Worm (Caenorhabditis elegans): ENCODE data around the gene F19G12.8.

F19G12.8 gene

ce11 chrX:1446593-1447141 is 29.5 kb downstream of the F19G12.8 start, which contains the start of gene zfp-3:
TSS of gene zfp-3 (minus strand) at chrX:1446643.
- TF ChIP-seq nhr-179 (tag; optimal IDR thresholded peaks at IDR 0.05) (no peak), dpff-1 (tag; optimal IDR thresholded peaks at IDR 0.05) (no peak), cebp-1 (GFP tag; IDR thresholded peaks at IDR 0.05) (0 out of 2 replicates have a peak, but pooled peaks have one; percentile 45), cebp-1 (tag; optimal IDR thresholded peaks at IDR 0.05) (no peak), ama-1 (optimal IDR thresholded peaks at IDR 0.05) (no peak), ama-1 (GFP tag; optimal IDR thresholded peaks at IDR 0.05) (no peak), Y53G8AR.9 (GFP tag; conservative IDR thresholded peaks at IDR 0.05) (peak; percentile 77; the same call in 1 of the 2 replicates), madf-6 (GFP tag; IDR thresholded peaks at IDR 0.05) (no peak), lin-35 (GFP tag; optimal IDR thresholded peaks at IDR 0.05) (peak in 1 of 3 experiments; percentile 76), hlh-26 (GFP tag; conservative IDR thresholded peaks at IDR 0.05) (no peak), efl-1 (GFP tag; optimal IDR thresholded peaks at IDR 0.05) (no peak), xnd-1 (tag; optimal IDR thresholded peaks at IDR 0.05) (no peak), aptf-2 (GFP tag; conservative IDR thresholded peaks at IDR 0.05) (no peak), let-526 (GFP tag; IDR thresholded peaks at IDR 0.05) (peak; percentile 80; the same call in 1 of the 2 replicates), attf-3 (GFP tag; conservative IDR thresholded peaks at IDR 0.05) (no peak; the same call in 1 of the 2 replicates), lsy-27 (tag; optimal IDR thresholded peaks at IDR 0.05; ENCODE audit: borderline replicate concordance, insufficient read depth) (no peak), F33H1.4 (GFP tag; IDR thresholded peaks at IDR 0.05) (peak; percentile 56), C06A6.2 (GFP tag; conservative IDR thresholded peaks at IDR 0.05) (peak; percentile 91), C17E4.6 (GFP tag; IDR thresholded peaks at IDR 0.05) (no peak), K12H6.12 (tag; optimal IDR thresholded peaks at IDR 0.05) (peak; percentile 91), ztf-18 (tag; optimal IDR thresholded peaks at IDR 0.05) (peak; percentile 39), ztf-6 (GFP tag; IDR thresholded peaks at IDR 0.05) (no peak), madf-3 (GFP tag; IDR thresholded peaks at IDR 0.05) (no peak), snpc-3.4 (tag; optimal IDR thresholded peaks at IDR 0.05) (no peak), hmg-20 (GFP tag; IDR thresholded peaks at IDR 0.05) (peak; percentile 53; the same call in 1 of the 2 replicates), aptf-3 (GFP tag; IDR thresholded peaks at IDR 0.05) (no peak), ztf-3 (GFP tag; optimal IDR thresholded peaks at IDR 0.05) (no peak), sea-2 (GFP tag; IDR thresholded peaks at IDR 0.05) (peak; percentile 47; the same call in 1 of the 2 replicates), egl-18 (GFP tag; IDR thresholded peaks at IDR 0.05) (no peak), attf-5 (GFP tag; optimal IDR thresholded peaks at IDR 0.05) (peak; percentile 96), F57C9.4 (tag; optimal IDR thresholded peaks at IDR 0.05) (no peak), zfh-2 (GFP tag; conservative IDR thresholded peaks at IDR 0.05) (peak; percentile 97), die-1 (tag; optimal IDR thresholded peaks at IDR 0.05) (peak; percentile 11), atf-7 (tag; optimal IDR thresholded peaks at IDR 0.05) (peak; percentile 92), B0019.2 (GFP tag; conservative IDR thresholded peaks at IDR 0.05) (no peak), tbp1 (GFP tag; optimal IDR thresholded peaks at IDR 0.05) (peak; percentile 67), Y95B8A.8 (GFP tag; IDR thresholded peaks at IDR 0.05) (no peak), unc-62 (GFP tag; optimal IDR thresholded peaks at IDR 0.05) (no peak), rcor-1 (GFP tag; IDR thresholded peaks at IDR 0.05) (peak; percentile 55), madf-8 (GFP tag; conservative IDR thresholded peaks at IDR 0.05) (no peak), rec-8 (tag; optimal IDR thresholded peaks at IDR 0.05) (no peak), K11D2.4 (GFP tag; IDR thresholded peaks at IDR 0.05) (peak; percentile 89), ztf-22 (GFP tag; optimal IDR thresholded peaks at IDR 0.05) (peak; percentile 61), F49E8.2 (tag; optimal IDR thresholded peaks at IDR 0.05; ENCODE audit: insufficient read depth) (no peak), sdz-38 (tag; optimal IDR thresholded peaks at IDR 0.05) (no peak), sptf-2 (GFP tag; optimal IDR thresholded peaks at IDR 0.05) (no peak), F22D6.2 (tag; optimal IDR thresholded peaks at IDR 0.05) (peak; percentile 20), hlh-12 (tag; optimal IDR thresholded peaks at IDR 0.05) (no peak), egl-44 (GFP tag; IDR thresholded peaks at IDR 0.05) (peak; percentile 83)

All from whole organism, young adult.